Worm (Caenorhabditis elegans) whole organism, late embryonic: ENCODE results near the gene clec-176.

Experiments
- C08G9.2 ChIP-seq: sonication (generic microtip); optimal IDR thresholded peaks from 2 replicates; lab custom pipeline; 2016; ENCODE audit warnings: mild to moderate bottlenecking, missing genetic modification characterization, moderate library complexity, missing compliant biosample characterization
- C38D4.7 ChIP-seq: fragments of 200-800 bp; sonication (Bioruptor generic); optimal IDR thresholded peaks from 2 replicates; lab custom pipeline; 2018; ENCODE audit warnings: mild to moderate bottlenecking, missing genetic modification characterization, moderate library complexity, missing compliant biosample characterization
- F13H6.1 ChIP-seq: sonication (generic microtip); optimal IDR thresholded peaks from 2 replicates; lab custom pipeline; 2016; ENCODE audit warnings: missing genetic modification characterization, missing compliant biosample characterization
- K02D7.2 ChIP-seq: sonication (generic microtip); optimal IDR thresholded peaks from 2 replicates; lab custom pipeline; 2017; ENCODE audit warnings: mild to moderate bottlenecking, missing genetic modification characterization, missing compliant biosample characterization
- K09A11.1 ChIP-seq: sonication (generic microtip); optimal IDR thresholded peaks from 2 replicates; lab custom pipeline; 2017; ENCODE audit warnings: antibody characterized with exemption, mild to moderate bottlenecking, missing genetic modification characterization, missing compliant biosample characterization; ENCODE audit not compliant: insufficient read depth
- Y22D7AL.16 ChIP-seq: sonication (generic microtip); optimal IDR thresholded peaks from 2 replicates; lab custom pipeline; 2016; ENCODE audit warnings: missing genetic modification characterization, missing compliant biosample characterization
- ahr-1 ChIP-seq: sonication (generic microtip); optimal IDR thresholded peaks from 2 replicates; lab custom pipeline; 2016; ENCODE audit warnings: missing genetic modification characterization, missing compliant biosample characterization
- ama-1 ChIP-seq: fragments of 150-350 bp; optimal IDR thresholded peaks from 2 replicates; lab custom pipeline; 2014
- ceh-19 ChIP-seq: fragments of 200-800 bp; sonication (Bioruptor generic); optimal IDR thresholded peaks from 2 replicates; lab custom pipeline; 2018; ENCODE audit warnings: mild to moderate bottlenecking, missing genetic modification characterization, missing compliant biosample characterization
- ceh-2 ChIP-seq: sonication (generic microtip); optimal IDR thresholded peaks from 2 replicates; lab custom pipeline; 2016; ENCODE audit warnings: missing genotype, missing genetic modification characterization, missing compliant biosample characterization
- ceh-24 ChIP-seq: sonication (generic microtip); optimal IDR thresholded peaks from 2 replicates; lab custom pipeline; 2016; ENCODE audit warnings: mild to moderate bottlenecking, missing genetic modification characterization, missing compliant biosample characterization
- ceh-30 ChIP-seq: fragments of 150-350 bp; optimal IDR thresholded peaks from 2 replicates; lab custom pipeline; 2014; ENCODE audit warnings: missing biosample characterization, missing genetic modification characterization
- ceh-6 ChIP-seq: fragments of 200-800 bp; sonication (Bioruptor generic); optimal IDR thresholded peaks from 2 replicates; lab custom pipeline; 2018; ENCODE audit warnings: mild to moderate bottlenecking, missing genetic modification characterization, missing compliant biosample characterization
- ceh-9 ChIP-seq: sonication (generic microtip); optimal IDR thresholded peaks from 2 replicates; lab custom pipeline; 2016; ENCODE audit warnings: mild to moderate bottlenecking, missing genetic modification characterization, inconsistent platforms, missing compliant biosample characterization
- elt-2 ChIP-seq: sonication (generic microtip); optimal IDR thresholded peaks from 2 replicates; lab custom pipeline; 2016; ENCODE audit warnings: missing genetic modification reagents, missing genetic modification characterization, missing compliant biosample characterization
- ets-4 ChIP-seq: sonication (generic microtip); optimal IDR thresholded peaks from 2 replicates; lab custom pipeline; 2016; ENCODE audit warnings: missing genetic modification characterization, missing compliant biosample characterization
- fax-1 ChIP-seq: sonication (generic microtip); optimal IDR thresholded peaks from 2 replicates; lab custom pipeline; 2016; ENCODE audit warnings: missing genotype, missing genetic modification characterization, missing compliant biosample characterization
- fkh-10 ChIP-seq: fragments of 150-350 bp; optimal IDR thresholded peaks from 2 replicates; lab custom pipeline; 2014; ENCODE audit warnings: missing biosample characterization, missing genetic modification reagents, missing genetic modification characterization
- gmeb-2 ChIP-seq: sonication (generic microtip); optimal IDR thresholded peaks from 2 replicates; lab custom pipeline; 2016; ENCODE audit warnings: missing genetic modification characterization, inconsistent platforms, missing compliant biosample characterization
- hlh-30 ChIP-seq: sonication (generic microtip); optimal IDR thresholded peaks from 2 replicates; lab custom pipeline; 2017; ENCODE audit warnings: antibody characterized with exemption, missing genetic modification characterization, missing compliant biosample characterization; ENCODE audit not compliant: insufficient read depth
- lin-11 ChIP-seq: fragments of 200-800 bp; sonication (Bioruptor generic); optimal IDR thresholded peaks from 2 replicates; lab custom pipeline; 2018; ENCODE audit warnings: mild to moderate bottlenecking, missing genetic modification characterization, missing compliant biosample characterization
- madf-2 ChIP-seq: sonication (generic microtip); optimal IDR thresholded peaks from 2 replicates; lab custom pipeline; 2017; ENCODE audit warnings: missing genetic modification characterization, missing compliant biosample characterization
- mec-3 ChIP-seq: sonication (generic microtip); optimal IDR thresholded peaks from 2 replicates; lab custom pipeline; 2016; ENCODE audit warnings: borderline replicate concordance, missing genetic modification characterization, missing compliant biosample characterization
- nhr-11 ChIP-seq: fragments of 150-350 bp; optimal IDR thresholded peaks from 2 replicates; lab custom pipeline; 2014; ENCODE audit warnings: missing biosample characterization, missing genetic modification characterization
- odd-2 ChIP-seq: sonication (generic microtip); optimal IDR thresholded peaks from 2 replicates; lab custom pipeline; 2017; ENCODE audit warnings: antibody characterized with exemption, mild to moderate bottlenecking, missing genetic modification characterization, missing compliant biosample characterization
- pha-2 ChIP-seq: sonication (generic microtip); optimal IDR thresholded peaks from 2 replicates; lab custom pipeline; 2017; ENCODE audit warnings: mild to moderate bottlenecking, missing genetic modification characterization, missing compliant biosample characterization
- pqm-1 ChIP-seq: sonication (generic microtip); optimal IDR thresholded peaks from 2 replicates; lab custom pipeline; 2016; ENCODE audit warnings: missing genetic modification characterization, missing compliant biosample characterization
- ref-2 ChIP-seq: sonication (generic microtip); optimal IDR thresholded peaks from 2 replicates; lab custom pipeline; 2016; ENCODE audit warnings: missing genetic modification characterization, missing compliant biosample characterization
- sdc-2 ChIP-seq: sonication (generic microtip); optimal IDR thresholded peaks from 2 replicates; lab custom pipeline; 2016; ENCODE audit warnings: missing genotype, missing genetic modification characterization, missing compliant biosample characterization
- sox-2 ChIP-seq: fragments of 200-800 bp; sonication (Bioruptor generic); IDR thresholded peaks from 2 replicates; pipeline ENCODE4 v1.3.6; 2022; ENCODE audit warnings: missing genetic modification reagents, missing genetic modification characterization, missing compliant biosample characterization
- tbx-2 ChIP-seq: sonication (generic microtip); optimal IDR thresholded peaks from 2 replicates; lab custom pipeline; 2016; ENCODE audit warnings: missing genetic modification characterization, missing compliant biosample characterization
- ttx-3 ChIP-seq: sonication (generic microtip); optimal IDR thresholded peaks from 2 replicates; lab custom pipeline; 2016; ENCODE audit warnings: missing genetic modification reagents, missing genetic modification characterization, missing compliant biosample characterization
- unc-3 ChIP-seq, 2 experiments: fragments of 200-800 bp in 1 of 2; sonication (Bioruptor generic) in 1 of 2; sonication (generic microtip) in 1 of 2; conservative IDR thresholded peaks in 1 of 2; optimal IDR thresholded peaks in 1 of 2; 2 replicates each; pipeline versions ENCODE4 v1.3.6 to Lab custom; 2016 to 2022; ENCODE audit warnings: missing compliant biosample characterization in 2 of 2, missing genetic modification characterization in 2 of 2, missing genetic modification reagents in 1 of 2
- unc-86 ChIP-seq: sonication (generic microtip); optimal IDR thresholded peaks from 2 replicates; lab custom pipeline; 2016; ENCODE audit warnings: missing genetic modification characterization, missing compliant biosample characterization
- zip-5 ChIP-seq: sonication (generic microtip); optimal IDR thresholded peaks from 2 replicates; lab custom pipeline; 2016; ENCODE audit warnings: missing genetic modification characterization, missing compliant biosample characterization

The clec-176 gene

DNA sequence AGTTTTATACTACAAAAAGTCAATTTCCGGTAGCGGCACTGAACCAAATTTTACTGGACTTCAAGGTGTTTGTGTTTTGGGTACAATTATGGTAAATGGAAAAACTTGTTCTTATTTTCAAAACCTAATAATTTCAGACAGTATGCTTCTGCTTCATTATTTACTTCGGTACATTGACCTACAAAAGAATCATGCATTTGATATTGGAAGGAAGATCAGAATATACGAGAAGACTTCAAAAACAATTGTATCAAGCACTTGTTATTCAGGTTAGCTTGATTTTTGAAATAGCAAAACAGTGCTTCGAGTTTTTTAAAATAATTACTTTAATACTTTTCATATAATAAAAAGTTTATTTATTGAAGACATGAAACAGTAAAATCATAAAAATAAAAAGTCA is 9.3 kb downstream of the clec-176 start:
- TF ChIP-seq nhr-11 (tag; lab: Kevin White, UChicago) (no peak), mec-3 (tag; lab: Kevin White, UChicago) (no peak), ceh-6 (GFP tag; lab: Kevin White, UChicago) (no peak), F13H6.1 (tag; lab: Kevin White, UChicago) (no peak), ceh-9 (tag; lab: Kevin White, UChicago) (no peak)

DNA sequence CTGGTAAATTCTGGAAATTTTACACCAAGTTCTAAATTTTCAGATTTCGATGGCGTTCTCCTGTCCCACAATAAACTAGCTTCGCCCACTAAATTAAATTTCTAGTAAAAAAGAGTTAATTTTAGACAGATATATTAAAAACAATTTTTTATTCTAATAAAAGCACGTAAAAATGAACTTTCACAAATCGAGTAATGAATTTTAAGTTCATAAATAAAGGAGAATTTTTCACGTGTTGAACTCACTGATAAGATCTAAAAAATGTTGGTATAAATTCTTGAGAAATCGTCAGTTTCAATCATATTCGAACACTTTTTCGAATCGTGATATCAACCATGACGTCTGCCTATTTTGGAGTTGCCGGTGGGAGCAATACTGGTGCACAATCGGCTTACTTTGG is 12.0 kb downstream of the clec-176 start, which contains the start of gene ssq-2:
Gene ssq-2, plus strand, starts transcription at position 301 of the 400 bp plus-strand sequence.
- TF ChIP-seq madf-2 (no peak), ahr-1 (tag; lab: Kevin White, UChicago) (no peak), sox-2 (GFP tag; lab: Robert Waterston, UW) (no peak)

DNA sequence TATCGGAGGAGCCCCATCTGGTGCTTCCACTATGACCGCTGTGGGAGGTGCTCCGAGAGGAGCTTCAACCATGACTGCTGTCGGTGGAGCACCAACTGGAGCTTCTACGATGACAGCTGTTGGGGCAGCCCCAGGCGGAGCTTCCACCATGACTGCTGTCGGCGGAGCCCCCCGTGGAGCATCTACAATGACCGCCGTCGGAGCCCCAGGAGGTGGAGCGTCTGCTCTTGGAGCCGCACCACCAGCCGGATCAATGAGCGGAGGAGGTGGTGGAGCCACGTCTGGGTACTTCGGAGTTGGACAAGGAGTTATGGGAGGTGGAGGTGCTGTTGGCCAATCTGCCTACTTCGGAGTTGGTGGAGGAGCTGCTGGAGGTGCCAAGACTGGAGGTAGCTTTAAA is 13.1 kb downstream of the clec-176 start:
- TF ChIP-seq ceh-24 (no peak), ets-4 (tag; lab: Kevin White, UChicago) (no peak), ref-2 (tag; lab: Kevin White, UChicago) (peak; percentile 4)

DNA sequence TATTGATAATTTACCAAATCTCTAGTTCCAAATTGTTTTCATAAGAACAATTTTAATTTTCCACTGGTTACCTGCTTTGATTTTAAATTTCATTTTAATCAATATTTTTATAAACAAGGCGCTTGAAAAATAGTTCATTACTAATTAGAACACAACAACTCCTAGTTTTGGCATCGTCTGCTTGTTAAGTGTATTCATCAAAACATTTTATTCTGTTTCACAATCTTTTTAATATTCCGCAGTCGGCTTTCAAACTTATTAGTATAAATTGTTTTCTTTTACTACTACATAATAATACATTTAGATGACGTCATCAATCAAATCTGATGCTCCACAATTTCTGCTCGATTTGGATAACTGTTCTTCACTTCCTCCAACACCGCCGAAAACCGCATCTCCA is 18.6 kb downstream of the clec-176 start, which contains the start of gene pes-1:
Gene pes-1, plus strand, starts transcription at position 301 of the 400 bp plus-strand sequence.
- TF ChIP-seq ama-1 (lab: Kevin White, UChicago) (no peak), ceh-30 (no peak), tbx-2 (tag; lab: Kevin White, UChicago) (no peak)

DNA sequence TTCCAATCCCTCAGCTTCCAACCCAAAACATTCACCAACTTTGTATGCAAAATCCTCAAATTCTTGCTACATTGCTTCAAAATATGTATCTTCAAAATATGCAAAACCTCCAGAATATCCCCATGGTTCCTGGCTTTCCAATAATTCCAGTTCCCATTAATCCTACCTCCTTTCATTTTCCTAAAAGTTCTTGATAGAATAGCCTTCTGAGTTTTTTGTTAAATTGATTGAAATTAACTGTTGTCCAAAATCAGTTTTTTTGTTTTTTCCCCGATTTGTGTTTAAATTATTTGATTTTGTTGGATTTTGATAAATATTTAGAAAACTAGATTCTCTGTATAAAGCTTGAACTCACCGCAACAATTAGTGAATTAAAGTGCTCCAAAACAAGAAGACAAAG is 21.3 kb downstream of the clec-176 start:
- TF ChIP-seq K02D7.2 (tag; lab: Kevin White, UChicago) = no peak
- no peak for TF ChIP-seq Y22D7AL.16 (tag; lab: Kevin White, UChicago)
- TF ChIP-seq zip-5 (tag; lab: Kevin White, UChicago) = no peak
- no peak for TF ChIP-seq ref-2 (tag; lab: Kevin White, UChicago)
- TF ChIP-seq pqm-1 (tag; lab: Kevin White, UChicago) = no peak
- TF ChIP-seq ets-4 (tag; lab: Kevin White, UChicago) = no peak
- TF ChIP-seq C38D4.7 (GFP tag; lab: Kevin White, UChicago) = no peak
- no peak for TF ChIP-seq ceh-24
- TF ChIP-seq pha-2 (tag; lab: Kevin White, UChicago) = no peak
- no peak for TF ChIP-seq lin-11
- TF ChIP-seq odd-2 (tag; lab: Kevin White, UChicago) = no peak
- no peak for TF ChIP-seq ceh-9 (tag; lab: Kevin White, UChicago)
- no peak for TF ChIP-seq ttx-3 (tag; lab: Kevin White, UChicago)
- TF ChIP-seq fkh-10 (GFP tag; lab: Kevin White, UChicago) = no peak
- no peak for TF ChIP-seq nhr-11 (tag; lab: Kevin White, UChicago)
- no peak for TF ChIP-seq elt-2 (tag; lab: Kevin White, UChicago)
- TF ChIP-seq ceh-19 (GFP tag; lab: Kevin White, UChicago) = no peak

DNA sequence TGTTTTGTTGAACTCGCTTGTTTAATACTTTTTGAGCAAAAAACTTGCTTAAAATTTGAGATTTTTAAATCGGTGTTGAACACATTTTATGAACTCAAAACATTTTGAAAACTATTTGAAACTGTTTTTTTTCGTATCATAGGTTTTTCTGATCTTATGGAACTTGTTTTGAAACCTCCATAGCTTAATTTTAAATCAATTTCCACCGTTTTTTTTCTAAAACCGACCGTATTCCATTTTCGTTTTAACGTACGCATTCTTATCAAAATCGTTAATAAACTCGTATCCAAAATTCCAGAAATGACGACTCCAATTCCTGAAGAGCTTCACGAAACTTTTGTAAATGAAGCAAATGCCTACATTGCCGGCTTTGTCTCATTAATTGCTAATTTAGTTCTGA is 24.5 kb downstream of the clec-176 start, which contains the start of gene srm-2:
Gene srm-2, plus strand, starts transcription at position 301 of the 400 bp plus-strand sequence.
- no peak for TF ChIP-seq nhr-11 (tag; lab: Kevin White, UChicago)
- TF ChIP-seq Y22D7AL.16 (tag; lab: Kevin White, UChicago) = no peak
- no peak for TF ChIP-seq fax-1
- no peak for TF ChIP-seq gmeb-2 (tag; lab: Kevin White, UChicago)
- TF ChIP-seq hlh-30 (tag; lab: Kevin White, UChicago) = no peak
- TF ChIP-seq ets-4 (tag; lab: Kevin White, UChicago) = no peak
- no peak for TF ChIP-seq unc-3 (GFP tag; conservative IDR thresholded peaks at IDR 0.05; lab: Robert Waterston, UW)
- no peak for TF ChIP-seq unc-3 (tag; optimal IDR thresholded peaks at IDR 0.05; lab: Kevin White, UChicago)
- TF ChIP-seq ama-1 (lab: Kevin White, UChicago) = no peak
- TF ChIP-seq sdc-2 (tag; lab: Kevin White, UChicago) = no peak
- no peak for TF ChIP-seq ceh-2
- no peak for TF ChIP-seq madf-2
- no peak for TF ChIP-seq mec-3 (tag; lab: Kevin White, UChicago)
- no peak for TF ChIP-seq K09A11.1
- no peak for TF ChIP-seq C08G9.2 (tag; lab: Kevin White, UChicago)
- TF ChIP-seq elt-2 (tag; lab: Kevin White, UChicago) = no peak
- no peak for TF ChIP-seq unc-86
